Worm (Caenorhabditis elegans) whole organism, late embryonic: Measurements from ENCODE around the gene dnj-23.

Experiments
- C38D4.7 ChIP-seq: fragments of 200-800 bp; sonication (Bioruptor generic); optimal IDR thresholded peaks from 2 replicates; lab custom pipeline; 2018; ENCODE audit warnings: mild to moderate bottlenecking, missing genetic modification characterization, moderate library complexity, missing compliant biosample characterization
- ceh-48 ChIP-seq: sonication (generic microtip); optimal IDR thresholded peaks from 2 replicates; lab custom pipeline; 2016; ENCODE audit warnings: missing genetic modification characterization, inconsistent platforms, missing compliant biosample characterization
- elt-2 ChIP-seq: sonication (generic microtip); optimal IDR thresholded peaks from 2 replicates; lab custom pipeline; 2016; ENCODE audit warnings: missing genetic modification reagents, missing genetic modification characterization, missing compliant biosample characterization
- fkh-10 ChIP-seq: fragments of 150-350 bp; optimal IDR thresholded peaks from 2 replicates; lab custom pipeline; 2014; ENCODE audit warnings: missing biosample characterization, missing genetic modification reagents, missing genetic modification characterization
- hlh-30 ChIP-seq: sonication (generic microtip); optimal IDR thresholded peaks from 2 replicates; lab custom pipeline; 2017; ENCODE audit warnings: antibody characterized with exemption, missing genetic modification characterization, missing compliant biosample characterization; ENCODE audit not compliant: insufficient read depth
- lim-6 ChIP-seq: sonication (generic microtip); optimal IDR thresholded peaks from 2 replicates; lab custom pipeline; 2016; ENCODE audit warnings: missing genetic modification characterization, missing compliant biosample characterization
- mec-3 ChIP-seq: sonication (generic microtip); optimal IDR thresholded peaks from 2 replicates; lab custom pipeline; 2016; ENCODE audit warnings: borderline replicate concordance, missing genetic modification characterization, missing compliant biosample characterization
- nhr-11 ChIP-seq: fragments of 150-350 bp; optimal IDR thresholded peaks from 2 replicates; lab custom pipeline; 2014; ENCODE audit warnings: missing biosample characterization, missing genetic modification characterization
- pax-1 ChIP-seq: fragments of 150-350 bp; optimal IDR thresholded peaks from 2 replicates; lab custom pipeline; 2014; ENCODE audit warnings: missing biosample characterization, missing genetic modification characterization
- pha-4 ChIP-seq: fragments of 150-350 bp; optimal IDR thresholded peaks from 2 replicates; lab custom pipeline; 2018; ENCODE audit warnings: missing biosample characterization, missing genetic modification reagents, missing genetic modification characterization
- pqm-1 ChIP-seq: sonication (generic microtip); optimal IDR thresholded peaks from 2 replicates; lab custom pipeline; 2016; ENCODE audit warnings: missing genetic modification characterization, missing compliant biosample characterization
- pros-1 ChIP-seq: fragments of 150-350 bp; optimal IDR thresholded peaks from 2 replicates; lab custom pipeline; 2014; ENCODE audit warnings: missing biosample characterization, missing genetic modification reagents, missing genetic modification characterization
- unc-55 ChIP-seq: sonication (generic microtip); optimal IDR thresholded peaks from 2 replicates; lab custom pipeline; 2017; ENCODE audit warnings: missing biosample characterization, missing genetic modification reagents, missing genetic modification characterization

DNA sequence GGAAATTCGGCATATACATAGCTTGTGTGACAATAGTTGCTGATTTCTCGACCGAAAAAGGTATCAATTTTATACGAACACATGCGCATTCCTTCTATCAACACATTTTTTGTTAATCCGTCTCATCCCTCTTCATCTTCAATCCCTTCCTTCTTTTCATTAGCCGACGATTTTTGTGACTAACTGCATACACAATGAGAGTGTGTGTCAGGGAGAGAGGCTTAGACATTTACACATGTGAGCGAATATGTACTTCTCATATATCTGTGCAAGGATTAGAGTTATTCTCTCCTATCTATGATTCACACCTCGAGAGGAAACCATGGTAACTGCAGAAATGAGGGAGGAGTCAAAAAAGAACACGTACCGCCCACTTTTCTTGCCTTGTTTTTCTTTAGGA lies 21.9 kb upstream of the dnj-23 start:
- no peak for TF ChIP-seq mec-3
- no peak for TF ChIP-seq elt-2 (tag; lab: Kevin White, UChicago)
- no peak for TF ChIP-seq pax-1 (tag; lab: Kevin White, UChicago)
- no peak for TF ChIP-seq unc-55
- no peak for TF ChIP-seq nhr-11 (tag; lab: Kevin White, UChicago)
- TF ChIP-seq lim-6 (tag; lab: Kevin White, UChicago) = no peak
- TF ChIP-seq ceh-48 (tag; lab: Kevin White, UChicago) = no peak
- no peak for TF ChIP-seq hlh-30 (tag; lab: Kevin White, UChicago)
- TF ChIP-seq pqm-1 = no peak
- TF ChIP-seq C38D4.7 (GFP tag; lab: Kevin White, UChicago) = no peak
- no peak for TF ChIP-seq fkh-10 (GFP tag; lab: Kevin White, UChicago)
- no peak for TF ChIP-seq pha-4 (tag; lab: Kevin White, UChicago)
- no peak for TF ChIP-seq pros-1
